Worm (Caenorhabditis elegans): ENCODE measurements around the gene F52C9.5.

ce11 chrIII:5280228-5280627, 21.8 kb upstream of the F52C9.5 start:
- TF ChIP-seq ZK546.5 (tag; optimal IDR thresholded peaks at IDR 0.05) (no peak), egl-27 (tag; optimal IDR thresholded peaks at IDR 0.05) (peak; percentile 34)

All from whole organism, L2 larva.